3 fruit fly cellular contexts compared by ENCODE assay signal in the genomic region with DNA sequence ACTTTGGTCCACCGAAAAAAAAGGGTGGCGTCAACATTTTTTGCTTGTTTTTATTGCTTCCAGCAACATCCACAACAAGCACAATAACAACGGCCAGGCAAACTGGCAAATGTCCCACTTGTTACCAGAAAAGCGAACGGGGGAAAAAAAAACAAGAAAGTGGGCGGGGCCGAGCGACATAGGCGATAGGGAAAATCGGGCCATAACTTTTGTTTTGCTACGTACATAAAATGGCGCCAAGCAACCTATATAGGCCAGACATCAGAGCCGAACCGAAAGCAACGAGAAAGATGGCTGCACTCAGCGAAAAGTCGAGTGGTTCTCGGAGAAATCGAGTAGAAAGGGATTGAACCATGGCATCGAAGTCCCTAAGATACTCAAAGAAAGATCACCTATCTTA.
A peak's percentile ranks its signal among the peaks of the same experiment; 100 is the strongest.
TF ChIP-seq lines count a peak whose summit lies in the region.

No protein-coding gene starts in this region.

- no peak for TF ChIP-seq CTCF in whole organism, embryonic (GFP tag; optimal IDR thresholded peaks at IDR 0.05; lab: Kevin White, UChicago)

TF ChIP-seq in whole organism, embryonic, 481 proteins besides CTCF, POLR2A, EP300 and RAD21 (continues in another document):
- peak; percentile 39 for TF ChIP-seq CG7556 (GFP tag; optimal IDR thresholded peaks at IDR 0.05; lab: Kevin White, UChicago)
- TF ChIP-seq HHEX (GFP tag; optimal IDR thresholded peaks at IDR 0.05; lab: Kevin White, UChicago) = no peak
- TF ChIP-seq lab (GFP tag; optimal IDR thresholded peaks at IDR 0.05; lab: Kevin White, UChicago) = peak; percentile 1
- TF ChIP-seq CG31224 (GFP tag; IDR thresholded peaks at IDR 0.05; lab: Robert Waterston, UW) = no peak
- peak; percentile 38 for TF ChIP-seq grau (tag; optimal IDR thresholded peaks at IDR 0.05; lab: Kevin White, UChicago)
- no peak for TF ChIP-seq CG32532 (GFP tag; IDR thresholded peaks at IDR 0.05; lab: Robert Waterston, UW)
- 0 out of 2 replicates have a peak, but pooled peaks have one; percentile 19 for TF ChIP-seq CG31441 (GFP tag; IDR thresholded peaks at IDR 0.05; lab: Robert Waterston, UW)
- peak; percentile 5 for TF ChIP-seq CG12659 (GFP tag; optimal IDR thresholded peaks at IDR 0.05; lab: Kevin White, UChicago)
- 0 out of 3 replicates have a peak, but pooled peaks have one; percentile 37 for TF ChIP-seq CG17361 (GFP tag; IDR thresholded peaks at IDR 0.05; lab: Robert Waterston, UW)
- peak; percentile 62 for TF ChIP-seq CG13894 (tag; optimal IDR thresholded peaks at IDR 0.05; lab: Kevin White, UChicago)
- no peak for TF ChIP-seq Pdp1 (GFP tag; optimal IDR thresholded peaks at IDR 0.05; lab: Kevin White, UChicago)
- peak; percentile 4 for TF ChIP-seq az2 (GFP tag; optimal IDR thresholded peaks at IDR 0.05; lab: Kevin White, UChicago)
- no peak for TF ChIP-seq nau (GFP tag; optimal IDR thresholded peaks at IDR 0.05; lab: Kevin White, UChicago)
- 0 out of 4 replicates have a peak, but pooled peaks have one; percentile 12 for TF ChIP-seq Gug (GFP tag; IDR thresholded peaks at IDR 0.05; lab: Robert Waterston, UW)
- TF ChIP-seq TFAM (GFP tag; optimal IDR thresholded peaks at IDR 0.05; lab: Kevin White, UChicago) = no peak
- no peak for TF ChIP-seq CG43689 (GFP tag; IDR thresholded peaks at IDR 0.05; lab: Robert Waterston, UW)
- TF ChIP-seq Ada2b (GFP tag; IDR thresholded peaks at IDR 0.05; lab: Robert Waterston, UW) = peak; percentile 13; the same call in 1 of the 2 replicates
- peak; percentile 34 for TF ChIP-seq CG2120 (GFP tag; optimal IDR thresholded peaks at IDR 0.05; lab: Kevin White, UChicago)
- peak; percentile 5 for TF ChIP-seq Xbp1 (GFP tag; optimal IDR thresholded peaks at IDR 0.05; lab: Kevin White, UChicago)
- TF ChIP-seq pros (GFP tag; optimal IDR thresholded peaks at IDR 0.05; lab: Kevin White, UChicago) = no peak
- no peak for TF ChIP-seq chm (GFP tag; IDR thresholded peaks at IDR 0.05; lab: Robert Waterston, UW)
- peak; percentile 7 for TF ChIP-seq CoRest (tag; optimal IDR thresholded peaks at IDR 0.05; lab: Kevin White, UChicago)
- TF ChIP-seq scrt (GFP tag; optimal IDR thresholded peaks at IDR 0.05; lab: Kevin White, UChicago) = peak; percentile 77
- TF ChIP-seq CG9727 (GFP tag; optimal IDR thresholded peaks at IDR 0.05; lab: Kevin White, UChicago) = peak; percentile 3
- peak; percentile 71 for TF ChIP-seq Ets65A (GFP tag; lab: Kevin White, UChicago)
- TF ChIP-seq prd (optimal IDR thresholded peaks at IDR 0.05; lab: Kevin White, UChicago) = no peak
- TF ChIP-seq prd (GFP tag; IDR thresholded peaks at IDR 0.05; lab: Robert Waterston, UW) = peak; percentile 42; the same call in 1 of the 3 replicates
- TF ChIP-seq CG13424 (tag; optimal IDR thresholded peaks at IDR 0.05; lab: Kevin White, UChicago) = peak; percentile 37

TF ChIP-seq in whole organism, prepupa, 60 proteins besides CTCF, POLR2A, EP300 and RAD21:
- TF ChIP-seq Ets21C (GFP tag; optimal IDR thresholded peaks at IDR 0.05; lab: Kevin White, UChicago) (no peak), CG6163 (GFP tag; IDR thresholded peaks at IDR 0.05; lab: Robert Waterston, UW) (no peak), Hr4 (GFP tag; optimal IDR thresholded peaks at IDR 0.05; lab: Kevin White, UChicago) (peak; percentile 34), CG15336 (GFP tag; IDR thresholded peaks at IDR 0.05; lab: Robert Waterston, UW) (no peak), CG8319 (GFP tag; optimal IDR thresholded peaks at IDR 0.05; lab: Kevin White, UChicago) (no peak), fd59A (GFP tag; optimal IDR thresholded peaks at IDR 0.05; lab: Kevin White, UChicago) (no peak), CG10669 (GFP tag; optimal IDR thresholded peaks at IDR 0.05; lab: Kevin White, UChicago) (no peak), Eip93F (GFP tag; optimal IDR thresholded peaks at IDR 0.05; lab: Kevin White, UChicago) (no peak), CG32006 (GFP tag; optimal IDR thresholded peaks at IDR 0.05; lab: Kevin White, UChicago) (peak; percentile 35), CG6792 (GFP tag; optimal IDR thresholded peaks at IDR 0.05; lab: Kevin White, UChicago) (no peak), CG34406 (GFP tag; optimal IDR thresholded peaks at IDR 0.05; lab: Kevin White, UChicago) (no peak), net (GFP tag; optimal IDR thresholded peaks at IDR 0.05; lab: Kevin White, UChicago) (no peak), fd85E (GFP tag; optimal IDR thresholded peaks at IDR 0.05; lab: Kevin White, UChicago) (no peak), CG8119 (GFP tag; IDR thresholded peaks at IDR 0.05; lab: Robert Waterston, UW) (0 out of 3 replicates have a peak, but pooled peaks have one; percentile 16), CG1621 (tag; optimal IDR thresholded peaks at IDR 0.05; lab: Kevin White, UChicago) (no peak), CG4318 (GFP tag; optimal IDR thresholded peaks at IDR 0.05; lab: Kevin White, UChicago) (no peak), CG11294 (GFP tag; IDR thresholded peaks at IDR 0.05; lab: Robert Waterston, UW) (no peak), CG9139 (GFP tag; optimal IDR thresholded peaks at IDR 0.05; lab: Kevin White, UChicago) (no peak), CG6808 (GFP tag; optimal IDR thresholded peaks at IDR 0.05; lab: Kevin White, UChicago) (no peak)
TF ChIP-seq in whole organism, prepupa: peak in this region for 3.

TF ChIP-seq in whole organism, pupa, 21 proteins besides CTCF, POLR2A, EP300 and RAD21:
- TF ChIP-seq CG14655 (GFP tag; optimal IDR thresholded peaks at IDR 0.05; lab: Kevin White, UChicago) = peak; percentile 6
- TF ChIP-seq Ets98B (GFP tag; IDR thresholded peaks at IDR 0.05; lab: Robert Waterston, UW) = no peak
- TF ChIP-seq CG17806 (tag; optimal IDR thresholded peaks at IDR 0.05; lab: Kevin White, UChicago) = no peak
TF ChIP-seq in whole organism, pupa: peak in this region for 1.

Comparison
In these comparisons a context has a peak if more than half of its experiments do, and no peak if none do; other contexts are left out.
1. Of the 7 proteins assayed by ChIP-seq in both whole organism, embryonic and whole organism, prepupa: peak only in whole organism, embryonic: Gug and Sox102F; only in whole organism, prepupa: none; in both: none; in neither: 5.